Worm (Caenorhabditis elegans) whole organism, L1 larva: ENCODE results near the gene srw-15.

Experiments
- C16A3.4 ChIP-seq: fragments of 150-350 bp; optimal IDR thresholded peaks from 2 replicates; lab custom pipeline; 2014; ENCODE audit warnings: missing biosample characterization, missing genetic modification characterization
- C34B4.2 ChIP-seq: sonication (generic microtip); optimal IDR thresholded peaks from 2 replicates; lab custom pipeline; 2017; ENCODE audit warnings: mild to moderate bottlenecking, missing genetic modification characterization, missing compliant biosample characterization
- F16B12.6 ChIP-seq: fragments of 150-350 bp; optimal IDR thresholded peaks from 2 replicates; lab custom pipeline; 2014; ENCODE audit warnings: missing biosample characterization, missing genetic modification characterization
- alr-1 ChIP-seq: fragments of 200-800 bp; sonication (Bioruptor generic); optimal IDR thresholded peaks from 2 replicates; lab custom pipeline; 2018; ENCODE audit warnings: borderline replicate concordance, mild to moderate bottlenecking, missing genetic modification characterization, missing compliant biosample characterization
- ama-1 ChIP-seq: fragments of 150-350 bp; optimal IDR thresholded peaks from 2 replicates; lab custom pipeline; 2014
- blmp-1 ChIP-seq: fragments of 150-350 bp; optimal IDR thresholded peaks from 2 replicates; lab custom pipeline; 2014; ENCODE audit warnings: missing biosample characterization, missing genetic modification characterization
- ceh-63 ChIP-seq: fragments of 200-800 bp; sonication (Bioruptor generic); optimal IDR thresholded peaks from 2 replicates; lab custom pipeline; 2018; ENCODE audit warnings: mild to moderate bottlenecking, missing genetic modification characterization, missing compliant biosample characterization
- ceh-82 ChIP-seq, 3 experiments: fragments of 150-350 bp in 1 of 3; sonication (generic microtip) in 2 of 3; optimal IDR thresholded peaks; 2 replicates each; lab custom pipeline; 2014 to 2017; ENCODE audit warnings: missing biosample characterization in 3 of 3, missing genetic modification characterization in 3 of 3
- ceh-88 ChIP-seq: fragments of 200-800 bp; sonication (Bioruptor generic); IDR thresholded peaks from 2 replicates; pipeline ENCODE4 v1.3.6; 2022; ENCODE audit warnings: missing genetic modification characterization, missing compliant biosample characterization
- ces-1 ChIP-seq: fragments of 150-350 bp; optimal IDR thresholded peaks from 2 replicates; lab custom pipeline; 2014; ENCODE audit warnings: missing biosample characterization, missing genetic modification reagents, missing genetic modification characterization
- dsc-1 ChIP-seq: sonication (generic microtip); optimal IDR thresholded peaks from 2 replicates; lab custom pipeline; 2016; ENCODE audit warnings: mild to moderate bottlenecking, missing genetic modification characterization, missing compliant biosample characterization
- efl-1 ChIP-seq, 4 experiments: fragments of 150-350 bp; optimal IDR thresholded peaks in 3 of 4; peaks in 1 of 4; 1 replicate in 1 of 4; 2 replicates in 3 of 4; lab custom pipeline; 2014; ENCODE audit warnings: missing biosample characterization in 2 of 4, missing genetic modification characterization in 2 of 4, missing genetic modification reagents in 2 of 4
- efl-3 ChIP-seq: fragments of 200-800 bp; sonication (Bioruptor generic); optimal IDR thresholded peaks from 2 replicates; lab custom pipeline; 2018; ENCODE audit warnings: mild to moderate bottlenecking, missing genetic modification characterization, missing compliant biosample characterization
- elt-3 ChIP-seq, 6 experiments: fragments of 150-350 bp in 1 of 6; sonication (generic microtip); optimal IDR thresholded peaks; 2 replicates each; lab custom pipeline; 2017 to 2018; ENCODE audit warnings: missing biosample characterization in 6 of 6, missing genetic modification characterization in 6 of 6, inconsistent platforms in 1 of 6
- ets-5 ChIP-seq: fragments of 200-800 bp; sonication (Bioruptor generic); IDR thresholded peaks from 2 replicates; pipeline ENCODE4 v1.3.6; 2022; ENCODE audit warnings: missing genetic modification characterization, missing compliant biosample characterization
- fkh-10 ChIP-seq: sonication (generic microtip); optimal IDR thresholded peaks from 2 replicates; lab custom pipeline; 2017; ENCODE audit warnings: missing biosample characterization, missing genetic modification reagents, missing genetic modification characterization
- fkh-4 ChIP-seq: sonication (generic microtip); optimal IDR thresholded peaks from 2 replicates; lab custom pipeline; 2016; ENCODE audit warnings: missing compliant biosample characterization, missing genetic modification characterization, borderline replicate concordance
- fos-1 ChIP-seq: fragments of 150-350 bp; optimal IDR thresholded peaks from 2 replicates; lab custom pipeline; 2014; ENCODE audit warnings: missing biosample characterization, missing genetic modification characterization
- hlh-17 ChIP-seq: fragments of 200-800 bp; sonication (Bioruptor generic); optimal IDR thresholded peaks from 2 replicates; lab custom pipeline; 2018; ENCODE audit warnings: missing genetic modification characterization, mild to moderate bottlenecking, missing compliant biosample characterization, moderate library complexity, borderline replicate concordance
- hlh-4 ChIP-seq: sonication (generic microtip); optimal IDR thresholded peaks from 2 replicates; lab custom pipeline; 2016; ENCODE audit warnings: mild to moderate bottlenecking, missing genetic modification characterization, missing compliant biosample characterization
- irx-1 ChIP-seq: sonication (generic microtip); optimal IDR thresholded peaks from 2 replicates; lab custom pipeline; 2016; ENCODE audit warnings: missing genetic modification characterization, missing compliant biosample characterization
- jun-1 ChIP-seq: fragments of 150-350 bp; optimal IDR thresholded peaks from 2 replicates; lab custom pipeline; 2014; ENCODE audit warnings: missing biosample characterization, missing genetic modification reagents, missing genetic modification characterization
- lin-13 ChIP-seq: fragments of 150-350 bp; optimal IDR thresholded peaks from 2 replicates; lab custom pipeline; 2014; ENCODE audit warnings: missing biosample characterization, missing genetic modification reagents, missing genetic modification characterization
- lin-15B ChIP-seq: fragments of 150-350 bp; sonication (generic microtip); optimal IDR thresholded peaks from 3 replicates; lab custom pipeline; 2014; ENCODE audit warnings: missing biosample characterization, missing genetic modification characterization
- lir-3 ChIP-seq: sonication (generic microtip); optimal IDR thresholded peaks from 2 replicates; lab custom pipeline; 2016; ENCODE audit warnings: mild to moderate bottlenecking, missing genetic modification characterization, moderate library complexity, missing compliant biosample characterization; ENCODE audit not compliant: poor library complexity
- lsy-2 ChIP-seq, 2 experiments: fragments of 150-350 bp; optimal IDR thresholded peaks; 2 replicates each; lab custom pipeline; 2014; ENCODE audit warnings: missing biosample characterization in 2 of 2, missing genetic modification characterization in 2 of 2
- mab-9 ChIP-seq: fragments of 200-800 bp; sonication (Bioruptor generic); IDR thresholded peaks from 2 replicates; pipeline ENCODE4 v1.3.6; 2022; ENCODE audit warnings: missing genetic modification reagents, missing genetic modification characterization, missing compliant biosample characterization
- mdl-1 ChIP-seq, 2 experiments: fragments of 150-350 bp; optimal IDR thresholded peaks; 2 replicates each; lab custom pipeline; 2014 to 2017; ENCODE audit warnings: missing biosample characterization in 2 of 2, missing genetic modification characterization in 2 of 2, inconsistent platforms in 1 of 2
- mef-2 ChIP-seq: fragments of 150-350 bp; optimal IDR thresholded peaks from 2 replicates; lab custom pipeline; 2014; ENCODE audit warnings: missing biosample characterization, missing genetic modification characterization
- mep-1 ChIP-seq: fragments of 150-350 bp; optimal IDR thresholded peaks from 2 replicates; lab custom pipeline; 2014; ENCODE audit warnings: missing biosample characterization, missing genetic modification characterization
- nhr-12 ChIP-seq: sonication (generic microtip); optimal IDR thresholded peaks from 2 replicates; lab custom pipeline; 2017; ENCODE audit warnings: missing biosample characterization, missing genetic modification characterization
- nhr-20 ChIP-seq: sonication (generic microtip); optimal IDR thresholded peaks from 2 replicates; lab custom pipeline; 2016; ENCODE audit warnings: mild to moderate bottlenecking, missing genetic modification characterization, missing compliant biosample characterization
- nhr-47 ChIP-seq: sonication (generic microtip); optimal IDR thresholded peaks from 2 replicates; lab custom pipeline; 2016; ENCODE audit warnings: mild to moderate bottlenecking, missing genetic modification characterization, moderate library complexity, missing compliant biosample characterization
- nhr-76 ChIP-seq: sonication (generic microtip); optimal IDR thresholded peaks from 2 replicates; lab custom pipeline; 2017; ENCODE audit warnings: missing biosample characterization, missing genetic modification characterization
- nhr-84 ChIP-seq: sonication (generic microtip); optimal IDR thresholded peaks from 2 replicates; lab custom pipeline; 2017; ENCODE audit warnings: missing biosample characterization, missing genetic modification characterization
- nhr-90 ChIP-seq: sonication (generic microtip); optimal IDR thresholded peaks from 2 replicates; lab custom pipeline; 2016; ENCODE audit warnings: mild to moderate bottlenecking, missing genetic modification characterization, missing compliant biosample characterization; ENCODE audit not compliant: poor library complexity
- pag-3 ChIP-seq: sonication (generic microtip); optimal IDR thresholded peaks from 2 replicates; lab custom pipeline; 2017; ENCODE audit warnings: missing genetic modification characterization, mild to moderate bottlenecking, missing compliant biosample characterization, antibody characterized with exemption, borderline replicate concordance; ENCODE audit not compliant: insufficient read depth
- pax-3 ChIP-seq: fragments of 200-800 bp; sonication (Bioruptor generic); optimal IDR thresholded peaks from 2 replicates; lab custom pipeline; 2018; ENCODE audit warnings: mild to moderate bottlenecking, missing genetic modification characterization, moderate library complexity, missing compliant biosample characterization
- pqm-1 ChIP-seq: sonication (generic microtip); optimal IDR thresholded peaks from 3 replicates; lab custom pipeline; 2017; ENCODE audit warnings: missing biosample characterization, missing genetic modification characterization
- rnt-1 ChIP-seq: sonication (generic microtip); optimal IDR thresholded peaks from 2 replicates; lab custom pipeline; 2016; ENCODE audit warnings: mild to moderate bottlenecking, missing genetic modification characterization, moderate library complexity, missing compliant biosample characterization
- skn-1 ChIP-seq: fragments of 150-350 bp; optimal IDR thresholded peaks from 2 replicates; lab custom pipeline; 2014; ENCODE audit warnings: missing biosample characterization, missing genetic modification characterization
- snpc-4 ChIP-seq: fragments of 150-350 bp; optimal IDR thresholded peaks from 2 replicates; lab custom pipeline; 2014; ENCODE audit warnings: missing biosample characterization, missing genetic modification characterization
- snu-23 ChIP-seq: sonication (generic microtip); optimal IDR thresholded peaks from 2 replicates; lab custom pipeline; 2016; ENCODE audit warnings: missing genetic modification characterization, missing compliant biosample characterization
- sptf-1 ChIP-seq: fragments of 150-350 bp; optimal IDR thresholded peaks from 2 replicates; lab custom pipeline; 2014; ENCODE audit warnings: missing biosample characterization, missing genetic modification characterization
- sup-37 ChIP-seq: fragments of 200-800 bp; sonication (Bioruptor generic); optimal IDR thresholded peaks from 2 replicates; lab custom pipeline; 2018; ENCODE audit warnings: mild to moderate bottlenecking, missing genetic modification characterization, missing compliant biosample characterization
- tbx-2 ChIP-seq: sonication (generic microtip); optimal IDR thresholded peaks from 2 replicates; lab custom pipeline; 2016; ENCODE audit warnings: missing genetic modification characterization, missing compliant biosample characterization
- tlp-1 ChIP-seq: fragments of 150-350 bp; optimal IDR thresholded peaks from 2 replicates; lab custom pipeline; 2014; ENCODE audit warnings: missing biosample characterization, missing genetic modification characterization
- unc-130 ChIP-seq: fragments of 150-350 bp; optimal IDR thresholded peaks from 2 replicates; lab custom pipeline; 2017; ENCODE audit warnings: missing biosample characterization, missing genetic modification characterization, inconsistent platforms
- unc-62 ChIP-seq: fragments of 150-350 bp; optimal IDR thresholded peaks from 2 replicates; lab custom pipeline; 2014; ENCODE audit warnings: missing biosample characterization, missing genetic modification reagents, missing genetic modification characterization
- vab-15 ChIP-seq: sonication (generic microtip); optimal IDR thresholded peaks from 2 replicates; lab custom pipeline; 2017; ENCODE audit warnings: missing genotype, mild to moderate bottlenecking, missing genetic modification characterization, missing compliant biosample characterization
- zip-4 ChIP-seq: fragments of 200-800 bp; sonication (Bioruptor generic); optimal IDR thresholded peaks from 2 replicates; lab custom pipeline; 2018; ENCODE audit warnings: mild to moderate bottlenecking, missing genetic modification characterization, moderate library complexity, missing compliant biosample characterization
- ztf-11 ChIP-seq, 2 experiments: sonication (generic microtip); optimal IDR thresholded peaks; 2 replicates each; lab custom pipeline; 2016 to 2017; ENCODE audit warnings: missing genetic modification characterization in 2 of 2, missing biosample characterization in 1 of 2, missing compliant biosample characterization in 1 of 2

Gene srw-15

ce11 chrV:15189567-15189966 is 40.8 kb upstream of the srw-15 start, which contains the start of gene cyn-3:
Gene cyn-3, plus strand, starts transcription at chrV:15189927.
- TF ChIP-seq fkh-10 (peak; percentile 56), irx-1 (tag; lab: Kevin White, UChicago) (peak; percentile 83), vab-15 (tag; lab: Kevin White, UChicago) (peak; percentile 57), hlh-17 (GFP tag; lab: Kevin White, UChicago) (no peak), skn-1 (peak; percentile 90), sup-37 (GFP tag; lab: Kevin White, UChicago) (peak; percentile 32), lir-3 (tag; lab: Kevin White, UChicago) (peak; percentile 64), snpc-4 (tag; lab: Kevin White, UChicago) (peak; percentile 74), mdl-1 (tag; optimal IDR thresholded peaks at IDR 0.05; lab: Kevin White, UChicago) (peak in 1 of 2 experiments; percentile 85), sptf-1 (tag; lab: Kevin White, UChicago) (no peak), F16B12.6 (tag; lab: Kevin White, UChicago) (peak; percentile 74), tlp-1 (no peak), nhr-47 (peak; percentile 95), ces-1 (no peak), ceh-63 (GFP tag; lab: Kevin White, UChicago) (no peak), pag-3 (tag; lab: Kevin White, UChicago) (no peak), nhr-12 (no peak), pax-3 (tag; lab: Kevin White, UChicago) (peak; percentile 92), efl-1 (optimal IDR thresholded peaks at IDR 0.05; lab: Kevin White, UChicago) (peak; percentile 91 to 100), efl-1 (GFP tag; optimal IDR thresholded peaks at IDR 0.05 in 1 of 2; lab: Kevin White, UChicago) (peak; percentile 99 to 100), fos-1 (tag; lab: Kevin White, UChicago) (peak; percentile 90), ceh-88 (0 out of 2 replicates have a peak, but pooled peaks have one; percentile 27), snu-23 (GFP tag; lab: Kevin White, UChicago) (peak; percentile 96), nhr-20 (tag; lab: Kevin White, UChicago) (peak; percentile 93), rnt-1 (tag; lab: Kevin White, UChicago) (peak; percentile 92), alr-1 (tag; lab: Kevin White, UChicago) (no peak), nhr-84 (tag; lab: Kevin White, UChicago) (no peak), mab-9 (GFP tag; lab: Robert Waterston, UW) (0 out of 2 replicates have a peak, but pooled peaks have one; percentile 26), ceh-82 (tag; optimal IDR thresholded peaks at IDR 0.05; lab: Kevin White, UChicago) (peak; percentile 80 to 95 (median 81)), lsy-2 (tag; optimal IDR thresholded peaks at IDR 0.05; lab: Kevin White, UChicago) (peak; percentile 91 to 95), unc-62 (GFP tag; lab: Kevin White, UChicago) (no peak), lin-15B (tag; lab: Kevin White, UChicago) (peak; percentile 96), C34B4.2 (no peak), jun-1 (tag; lab: Kevin White, UChicago) (peak; percentile 88), tbx-2 (tag; lab: Kevin White, UChicago) (peak; percentile 94), unc-130 (tag; lab: Kevin White, UChicago) (peak; percentile 83), nhr-76 (tag; lab: Kevin White, UChicago) (no peak), C16A3.4 (tag; lab: Kevin White, UChicago) (peak; percentile 95), lin-13 (GFP tag; lab: Kevin White, UChicago) (peak; percentile 89), efl-3 (GFP tag; lab: Kevin White, UChicago) (no peak), ets-5 (GFP tag; lab: Robert Waterston, UW) (no peak), ama-1 (lab: Kevin White, UChicago) (peak; percentile 66), hlh-4 (no peak), ztf-11 (tag; optimal IDR thresholded peaks at IDR 0.05; lab: Kevin White, UChicago) (peak in 1 of 2 experiments; percentile 17), pqm-1 (tag; lab: Kevin White, UChicago) (no peak), dsc-1 (tag; lab: Kevin White, UChicago) (peak; percentile 88), mep-1 (tag; lab: Kevin White, UChicago) (peak; percentile 92), nhr-90 (tag; lab: Kevin White, UChicago) (peak; percentile 85), fkh-4 (tag; lab: Kevin White, UChicago) (peak; percentile 31), zip-4 (GFP tag; lab: Kevin White, UChicago) (peak; percentile 52), elt-3 (tag; optimal IDR thresholded peaks at IDR 0.05; lab: Kevin White, UChicago) (peak in 3 of 6 experiments; percentile 29 to 89 (median 83)), blmp-1 (tag; lab: Kevin White, UChicago) (peak; percentile 91), mef-2 (tag; lab: Kevin White, UChicago) (peak; percentile 73)
